Fruit fly (Drosophila melanogaster) whole organism, prepupa: ENCODE data around the gene Elovl7.

ENCODE experiments used
- Blimp-1 ChIP-seq: fragments of 200-800 bp; sonication (Bioruptor generic); optimal IDR thresholded peaks from 3 replicates; lab custom pipeline; 2017; ENCODE audit warnings: missing biosample characterization, missing genetic modification characterization, mild to moderate bottlenecking, moderate library complexity, missing genetic modification reagents
- CG11762 ChIP-seq: fragments of 200-800 bp; sonication (Bioruptor generic); optimal IDR thresholded peaks from 3 replicates; lab custom pipeline; 2016; ENCODE audit warnings: missing biosample characterization, missing genetic modification characterization; ENCODE audit not compliant: insufficient read depth
- CG11902 ChIP-seq: fragments of 200-800 bp; sonication (Bioruptor generic); optimal IDR thresholded peaks from 3 replicates; lab custom pipeline; 2016; ENCODE audit warnings: missing biosample characterization, missing genetic modification characterization
- CG31627 ChIP-seq: fragments of 200-800 bp; sonication (Bioruptor generic); optimal IDR thresholded peaks from 3 replicates; lab custom pipeline; 2016; ENCODE audit warnings: missing biosample characterization, missing genetic modification characterization
- CG34406 ChIP-seq: fragments of 200-800 bp; sonication (Bioruptor generic); optimal IDR thresholded peaks from 3 replicates; lab custom pipeline; 2016; ENCODE audit warnings: missing biosample characterization, missing genetic modification characterization
- CG6808 ChIP-seq: fragments of 200-800 bp; sonication (Bioruptor generic); optimal IDR thresholded peaks from 3 replicates; lab custom pipeline; 2017; ENCODE audit warnings: missing biosample characterization, missing genetic modification characterization, mild to moderate bottlenecking, moderate library complexity, missing genetic modification reagents
- Eip75B ChIP-seq: fragments of 200-800 bp; sonication (Bioruptor generic); optimal IDR thresholded peaks from 3 replicates; lab custom pipeline; 2016; ENCODE audit warnings: missing biosample characterization, missing genetic modification characterization
- Hr39 ChIP-seq: fragments of 200-800 bp; sonication (Bioruptor generic); optimal IDR thresholded peaks from 2 replicates; lab custom pipeline; 2016; ENCODE audit warnings: missing biosample characterization, missing genetic modification characterization
- OdsH ChIP-seq: fragments of 200-800 bp; sonication (Bioruptor generic); optimal IDR thresholded peaks from 3 replicates; lab custom pipeline; 2016; ENCODE audit warnings: missing biosample characterization, missing genetic modification characterization
- dac ChIP-seq: fragments of 200-800 bp; sonication (Bioruptor generic); optimal IDR thresholded peaks from 2 replicates; lab custom pipeline; 2017; ENCODE audit warnings: missing biosample characterization, mild to moderate bottlenecking, missing genetic modification characterization
- fkh ChIP-seq: fragments of 200-800 bp; sonication (Bioruptor generic); optimal IDR thresholded peaks from 3 replicates; lab custom pipeline; 2017; ENCODE audit warnings: missing biosample characterization, mild to moderate bottlenecking, missing genetic modification characterization, moderate library complexity
- salr ChIP-seq, 2 experiments: fragments of 200-800 bp; sonication (Bioruptor generic); optimal IDR thresholded peaks; 3 replicates each; lab custom pipeline; 2016 to 2018; ENCODE audit warnings: missing biosample characterization in 2 of 2, missing genetic modification characterization in 2 of 2, mild to moderate bottlenecking in 1 of 2
- topi ChIP-seq: fragments of 200-800 bp; sonication (Bioruptor generic); optimal IDR thresholded peaks from 3 replicates; lab custom pipeline; 2016; ENCODE audit warnings: missing biosample characterization, missing genetic modification characterization

DNA sequence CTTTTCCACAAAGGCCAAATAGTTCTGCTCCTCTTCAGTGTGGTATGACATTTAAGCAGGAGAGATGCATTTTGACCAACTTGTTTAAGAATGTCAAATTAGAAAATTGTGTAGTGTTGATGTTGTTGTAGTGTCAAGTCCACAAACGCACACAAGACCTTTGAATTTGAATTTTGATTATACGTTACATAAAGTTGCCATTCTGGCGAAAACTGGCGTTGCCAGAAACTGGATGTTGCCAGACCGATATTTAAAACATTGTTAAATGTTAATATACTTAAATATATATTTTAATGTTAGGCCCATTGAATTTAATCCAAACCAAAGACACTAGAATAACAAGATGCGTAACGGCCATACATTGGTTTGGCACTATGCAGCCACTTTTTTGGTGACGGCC is 22.6 kb downstream of the Elovl7 start:
- TF ChIP-seq fkh (GFP tag; lab: Kevin White, UChicago) (no peak), CG6808 (no peak), CG34406 (GFP tag; lab: Kevin White, UChicago) (no peak), Hr39 (GFP tag; lab: Kevin White, UChicago) (no peak), OdsH (GFP tag; lab: Kevin White, UChicago) (no peak), CG31627 (GFP tag; lab: Kevin White, UChicago) (no peak), topi (GFP tag; lab: Kevin White, UChicago) (no peak), Blimp-1 (GFP tag; lab: Kevin White, UChicago) (no peak), CG11762 (GFP tag; lab: Kevin White, UChicago) (no peak), CG11902 (GFP tag; lab: Kevin White, UChicago) (no peak), dac (GFP tag; lab: Kevin White, UChicago) (no peak), salr (GFP tag; optimal IDR thresholded peaks at IDR 0.05; lab: Kevin White, UChicago) (no peak), Eip75B (GFP tag; lab: Kevin White, UChicago) (no peak)
